Worm (Caenorhabditis elegans) whole organism, late embryonic: ENCODE data around the gene ets-10.

Experiments
- C38D4.7 ChIP-seq: fragments of 200-800 bp; sonication (Bioruptor generic); optimal IDR thresholded peaks from 2 replicates; lab custom pipeline; 2018; ENCODE audit warnings: mild to moderate bottlenecking, missing genetic modification characterization, moderate library complexity, missing compliant biosample characterization
- K09A11.1 ChIP-seq: sonication (generic microtip); optimal IDR thresholded peaks from 2 replicates; lab custom pipeline; 2017; ENCODE audit warnings: antibody characterized with exemption, mild to moderate bottlenecking, missing genetic modification characterization, missing compliant biosample characterization; ENCODE audit not compliant: insufficient read depth
- ama-1 ChIP-seq: fragments of 150-350 bp; optimal IDR thresholded peaks from 2 replicates; lab custom pipeline; 2014
- ceh-14 ChIP-seq: sonication (generic microtip); optimal IDR thresholded peaks from 2 replicates; lab custom pipeline; 2016; ENCODE audit warnings: missing genotype, missing genetic modification characterization, missing compliant biosample characterization
- ceh-18 ChIP-seq: sonication (generic microtip); optimal IDR thresholded peaks from 2 replicates; lab custom pipeline; 2016; ENCODE audit warnings: missing genetic modification characterization, missing compliant biosample characterization
- ceh-22 ChIP-seq: sonication (generic microtip); optimal IDR thresholded peaks from 2 replicates; lab custom pipeline; 2017; ENCODE audit warnings: missing biosample characterization, missing genetic modification characterization
- ceh-31 ChIP-seq: sonication (generic microtip); optimal IDR thresholded peaks from 2 replicates; lab custom pipeline; 2016; ENCODE audit warnings: missing genetic modification characterization, missing compliant biosample characterization
- ceh-34 ChIP-seq: sonication (generic microtip); optimal IDR thresholded peaks from 2 replicates; lab custom pipeline; 2016; ENCODE audit warnings: mild to moderate bottlenecking, missing genetic modification characterization, missing compliant biosample characterization
- ceh-48 ChIP-seq: sonication (generic microtip); optimal IDR thresholded peaks from 2 replicates; lab custom pipeline; 2016; ENCODE audit warnings: missing genetic modification characterization, inconsistent platforms, missing compliant biosample characterization
- ceh-6 ChIP-seq: fragments of 200-800 bp; sonication (Bioruptor generic); optimal IDR thresholded peaks from 2 replicates; lab custom pipeline; 2018; ENCODE audit warnings: mild to moderate bottlenecking, missing genetic modification characterization, missing compliant biosample characterization
- ceh-9 ChIP-seq: sonication (generic microtip); optimal IDR thresholded peaks from 2 replicates; lab custom pipeline; 2016; ENCODE audit warnings: mild to moderate bottlenecking, missing genetic modification characterization, inconsistent platforms, missing compliant biosample characterization
- dmd-4 ChIP-seq: sonication (generic microtip); optimal IDR thresholded peaks from 2 replicates; lab custom pipeline; 2016; ENCODE audit warnings: borderline replicate concordance, missing genetic modification characterization, missing compliant biosample characterization
- elt-4 ChIP-seq: sonication (generic microtip); optimal IDR thresholded peaks from 2 replicates; lab custom pipeline; 2016; ENCODE audit warnings: missing genetic modification characterization, missing compliant biosample characterization
- ets-4 ChIP-seq: sonication (generic microtip); optimal IDR thresholded peaks from 2 replicates; lab custom pipeline; 2016; ENCODE audit warnings: missing genetic modification characterization, missing compliant biosample characterization
- eyg-1 ChIP-seq: sonication (generic microtip); optimal IDR thresholded peaks from 2 replicates; lab custom pipeline; 2016; ENCODE audit warnings: missing genotype, missing genetic modification characterization, missing compliant biosample characterization
- fax-1 ChIP-seq: sonication (generic microtip); optimal IDR thresholded peaks from 2 replicates; lab custom pipeline; 2016; ENCODE audit warnings: missing genotype, missing genetic modification characterization, missing compliant biosample characterization
- fkh-6 ChIP-seq: sonication (generic microtip); optimal IDR thresholded peaks from 2 replicates; lab custom pipeline; 2016; ENCODE audit warnings: missing genetic modification characterization, missing compliant biosample characterization
- gmeb-2 ChIP-seq: sonication (generic microtip); optimal IDR thresholded peaks from 2 replicates; lab custom pipeline; 2016; ENCODE audit warnings: missing genetic modification characterization, inconsistent platforms, missing compliant biosample characterization
- hlh-30 ChIP-seq: sonication (generic microtip); optimal IDR thresholded peaks from 2 replicates; lab custom pipeline; 2017; ENCODE audit warnings: antibody characterized with exemption, missing genetic modification characterization, missing compliant biosample characterization; ENCODE audit not compliant: insufficient read depth
- hlh-6 ChIP-seq: sonication (generic microtip); optimal IDR thresholded peaks from 2 replicates; lab custom pipeline; 2016; ENCODE audit warnings: missing genotype, missing genetic modification characterization, missing compliant biosample characterization
- hlh-8 ChIP-seq: sonication (generic microtip); optimal IDR thresholded peaks from 2 replicates; lab custom pipeline; 2016; ENCODE audit warnings: missing genotype, missing genetic modification characterization, missing compliant biosample characterization
- lim-6 ChIP-seq: sonication (generic microtip); optimal IDR thresholded peaks from 2 replicates; lab custom pipeline; 2016; ENCODE audit warnings: missing genetic modification characterization, missing compliant biosample characterization
- lin-11 ChIP-seq: fragments of 200-800 bp; sonication (Bioruptor generic); optimal IDR thresholded peaks from 2 replicates; lab custom pipeline; 2018; ENCODE audit warnings: mild to moderate bottlenecking, missing genetic modification characterization, missing compliant biosample characterization
- nfya-1 ChIP-seq: sonication (generic microtip); optimal IDR thresholded peaks from 2 replicates; lab custom pipeline; 2017; ENCODE audit warnings: missing genetic modification characterization, mild to moderate bottlenecking, missing compliant biosample characterization, antibody characterized with exemption, moderate library complexity
- npax-4 ChIP-seq: sonication (generic microtip); optimal IDR thresholded peaks from 2 replicates; lab custom pipeline; 2016; ENCODE audit warnings: missing genetic modification characterization, missing compliant biosample characterization
- pag-3 ChIP-seq: sonication (generic microtip); optimal IDR thresholded peaks from 2 replicates; lab custom pipeline; 2016; ENCODE audit warnings: missing compliant biosample characterization, missing genetic modification characterization, borderline replicate concordance
- pat-9 ChIP-seq: fragments of 200-800 bp; sonication (Bioruptor generic); optimal IDR thresholded peaks from 2 replicates; lab custom pipeline; 2018; ENCODE audit warnings: mild to moderate bottlenecking, missing genetic modification characterization, moderate library complexity, missing compliant biosample characterization
- pqm-1 ChIP-seq: sonication (generic microtip); optimal IDR thresholded peaks from 2 replicates; lab custom pipeline; 2016; ENCODE audit warnings: missing genetic modification characterization, missing compliant biosample characterization
- pros-1 ChIP-seq: fragments of 150-350 bp; optimal IDR thresholded peaks from 2 replicates; lab custom pipeline; 2014; ENCODE audit warnings: missing biosample characterization, missing genetic modification reagents, missing genetic modification characterization
- ref-2 ChIP-seq: sonication (generic microtip); optimal IDR thresholded peaks from 2 replicates; lab custom pipeline; 2016; ENCODE audit warnings: missing genetic modification characterization, missing compliant biosample characterization
- sdc-2 ChIP-seq: sonication (generic microtip); optimal IDR thresholded peaks from 2 replicates; lab custom pipeline; 2016; ENCODE audit warnings: missing genotype, missing genetic modification characterization, missing compliant biosample characterization
- sox-2 ChIP-seq: fragments of 200-800 bp; sonication (Bioruptor generic); IDR thresholded peaks from 2 replicates; pipeline ENCODE4 v1.3.6; 2022; ENCODE audit warnings: missing genetic modification reagents, missing genetic modification characterization, missing compliant biosample characterization
- syd-9 ChIP-seq: sonication (generic microtip); optimal IDR thresholded peaks from 2 replicates; lab custom pipeline; 2016; ENCODE audit warnings: mild to moderate bottlenecking, missing genetic modification characterization, moderate library complexity, missing compliant biosample characterization
- ttx-3 ChIP-seq: sonication (generic microtip); optimal IDR thresholded peaks from 2 replicates; lab custom pipeline; 2016; ENCODE audit warnings: missing genetic modification reagents, missing genetic modification characterization, missing compliant biosample characterization
- unc-3 ChIP-seq, 2 experiments: fragments of 200-800 bp in 1 of 2; sonication (Bioruptor generic) in 1 of 2; sonication (generic microtip) in 1 of 2; conservative IDR thresholded peaks in 1 of 2; optimal IDR thresholded peaks in 1 of 2; 2 replicates each; pipeline versions ENCODE4 v1.3.6 to Lab custom; 2016 to 2022; ENCODE audit warnings: missing compliant biosample characterization in 2 of 2, missing genetic modification characterization in 2 of 2, missing genetic modification reagents in 1 of 2
- unc-42 ChIP-seq: sonication (generic microtip); optimal IDR thresholded peaks from 2 replicates; lab custom pipeline; 2016; ENCODE audit warnings: missing genotype, missing genetic modification characterization, missing compliant biosample characterization
- unc-55 ChIP-seq: sonication (generic microtip); optimal IDR thresholded peaks from 2 replicates; lab custom pipeline; 2017; ENCODE audit warnings: missing biosample characterization, missing genetic modification reagents, missing genetic modification characterization
- unc-86 ChIP-seq: sonication (generic microtip); optimal IDR thresholded peaks from 2 replicates; lab custom pipeline; 2016; ENCODE audit warnings: missing genetic modification characterization, missing compliant biosample characterization
- ztf-16 ChIP-seq: sonication (generic microtip); optimal IDR thresholded peaks from 2 replicates; lab custom pipeline; 2017; ENCODE audit warnings: missing genetic modification characterization, missing compliant biosample characterization

ets-10 gene

DNA sequence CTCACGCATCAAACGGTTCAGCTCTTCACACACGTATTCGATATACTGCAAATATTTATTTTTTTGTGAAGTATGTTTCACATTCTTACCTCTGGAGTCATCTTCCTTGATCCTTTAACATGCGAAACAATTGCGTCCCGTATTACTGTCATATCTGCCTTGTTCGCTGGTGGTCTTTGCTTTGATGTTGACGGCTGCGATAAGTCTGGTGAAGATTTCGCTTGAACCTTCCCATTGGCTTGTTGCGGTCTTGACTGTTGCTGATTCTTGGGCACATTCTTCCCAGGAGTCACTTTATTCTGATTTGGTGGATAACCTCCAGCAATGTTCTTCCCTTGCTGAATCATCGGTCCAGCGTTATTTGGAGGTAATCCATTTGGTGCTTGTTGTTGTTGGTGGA is 19.2 kb downstream of the ets-10 start:
- TF ChIP-seq pros-1 (tag; lab: Kevin White, UChicago) (no peak), pqm-1 (tag; lab: Kevin White, UChicago) (no peak), hlh-6 (tag; lab: Kevin White, UChicago) (no peak), K09A11.1 (no peak), fkh-6 (no peak), ref-2 (tag; lab: Kevin White, UChicago) (no peak), ceh-9 (tag; lab: Kevin White, UChicago) (no peak), ceh-6 (GFP tag; lab: Kevin White, UChicago) (no peak), hlh-30 (tag; lab: Kevin White, UChicago) (no peak), ets-4 (tag; lab: Kevin White, UChicago) (no peak), ztf-16 (tag; lab: Kevin White, UChicago) (no peak), pag-3 (tag; lab: Kevin White, UChicago) (no peak)
- TF ChIP-seq, all 69 proteins: peak for 0

DNA sequence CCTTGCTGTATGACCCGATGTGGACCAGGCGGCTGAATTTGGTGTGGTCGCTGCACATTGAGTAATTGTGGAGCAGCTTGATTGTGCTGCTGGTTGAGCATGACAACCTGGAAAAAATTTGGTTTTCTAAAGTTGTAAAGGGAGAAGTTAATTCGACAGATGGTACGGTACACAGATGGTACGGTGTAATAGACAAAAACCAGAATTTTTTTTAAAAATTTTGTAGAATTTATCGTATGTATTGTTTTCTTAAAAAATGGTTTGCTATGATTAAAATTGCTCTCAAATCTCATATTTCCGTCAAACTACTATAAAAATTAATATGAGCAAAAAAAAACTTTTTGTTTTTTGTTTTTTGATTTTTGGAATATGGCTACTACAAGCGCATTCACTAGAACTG is 22.9 kb downstream of the ets-10 start, which contains the start of gene pqn-15:
TSS of gene pqn-15 (minus strand) at position 101 of the 400 bp plus-strand sequence.
- no peak for TF ChIP-seq unc-3 (GFP tag; conservative IDR thresholded peaks at IDR 0.05; lab: Robert Waterston, UW)
- TF ChIP-seq unc-3 (tag; optimal IDR thresholded peaks at IDR 0.05; lab: Kevin White, UChicago), result no peak
- TF ChIP-seq eyg-1, result no peak
- TF ChIP-seq dmd-4 (tag; lab: Kevin White, UChicago), result no peak
- no peak for TF ChIP-seq sox-2 (GFP tag; lab: Robert Waterston, UW)
- TF ChIP-seq unc-42 (tag; lab: Kevin White, UChicago), result no peak
- no peak for TF ChIP-seq hlh-6 (tag; lab: Kevin White, UChicago)
- TF ChIP-seq lim-6 (tag; lab: Kevin White, UChicago), result no peak
- TF ChIP-seq ztf-16 (tag; lab: Kevin White, UChicago), result no peak
- no peak for TF ChIP-seq C38D4.7 (GFP tag; lab: Kevin White, UChicago)

DNA sequence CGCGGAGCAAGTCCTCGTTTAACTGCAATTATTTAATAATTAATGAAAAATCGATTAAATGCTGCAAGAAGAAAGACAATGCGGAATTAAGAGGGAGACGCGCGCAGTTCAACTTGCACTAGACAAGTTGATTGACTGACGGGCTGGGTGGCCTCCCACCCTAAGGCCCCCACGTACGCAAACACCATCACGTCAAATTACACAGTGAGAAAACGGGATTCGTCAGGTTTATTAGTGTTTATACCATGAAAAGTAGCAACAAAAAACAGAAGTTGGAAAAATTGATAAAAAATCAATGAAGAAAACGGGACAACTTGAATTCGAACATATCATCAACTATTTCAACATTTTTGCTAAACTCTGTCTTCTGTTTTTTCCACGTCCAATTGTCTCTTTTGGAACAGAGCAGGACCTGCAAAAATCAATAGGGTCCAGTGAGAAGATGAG is 23.6 kb downstream of the ets-10 start:
- TF ChIP-seq ttx-3 (tag; lab: Kevin White, UChicago) (peak; percentile 24), ceh-48 (tag; lab: Kevin White, UChicago) (peak; percentile 64), unc-3 (GFP tag; conservative IDR thresholded peaks at IDR 0.05; lab: Robert Waterston, UW) (0 out of 2 replicates have a peak, but pooled peaks have one; percentile 27), unc-3 (tag; optimal IDR thresholded peaks at IDR 0.05; lab: Kevin White, UChicago) (no peak), pqm-1 (tag; lab: Kevin White, UChicago) (no peak), fkh-6 (no peak), nfya-1 (peak; percentile 13), hlh-8 (no peak), npax-4 (no peak), ama-1 (lab: Kevin White, UChicago) (no peak), unc-86 (tag; lab: Kevin White, UChicago) (peak; percentile 5), unc-42 (tag; lab: Kevin White, UChicago) (peak; percentile 18), sox-2 (GFP tag; lab: Robert Waterston, UW) (no peak), ceh-31 (tag; lab: Kevin White, UChicago) (peak; percentile 65), ref-2 (tag; lab: Kevin White, UChicago) (peak; percentile 32), fax-1 (tag; lab: Kevin White, UChicago) (no peak), sdc-2 (peak; percentile 47), ets-4 (tag; lab: Kevin White, UChicago) (no peak), ceh-14 (tag; lab: Kevin White, UChicago) (peak; percentile 55), ceh-34 (peak; percentile 26), unc-55 (GFP tag; lab: Kevin White, UChicago) (peak; percentile 84)
- TF ChIP-seq, all 69 proteins: peak for 12

DNA sequence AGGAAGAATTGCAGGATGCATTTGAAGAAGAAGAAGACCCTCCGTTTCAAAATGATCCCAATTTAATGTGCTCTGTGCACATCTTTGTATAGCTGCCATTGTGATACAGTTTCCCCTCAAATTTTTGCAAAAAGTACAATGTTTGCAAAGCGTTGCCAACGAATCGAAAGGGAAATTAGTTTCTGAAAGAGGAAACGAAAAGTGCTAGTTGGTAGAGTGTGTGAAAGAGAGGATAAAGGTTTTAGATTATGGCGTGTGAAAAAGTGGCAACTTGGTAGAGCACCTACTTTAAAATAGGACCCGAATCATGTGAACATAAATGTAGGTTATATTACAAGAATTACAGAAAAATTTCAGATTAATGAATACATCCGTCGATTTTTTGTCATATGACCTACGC is 27.7 kb downstream of the ets-10 start, which contains the start of gene C52B9.8:
TSS of gene C52B9.8 (minus strand) at position 101 of the 400 bp plus-strand sequence.
- TF ChIP-seq dmd-4 (tag; lab: Kevin White, UChicago) (no peak), pat-9 (no peak), ttx-3 (tag; lab: Kevin White, UChicago) (no peak), ceh-18 (tag; lab: Kevin White, UChicago) (no peak), syd-9 (tag; lab: Kevin White, UChicago) (no peak), ceh-31 (tag; lab: Kevin White, UChicago) (no peak), elt-4 (tag; lab: Kevin White, UChicago) (no peak), fax-1 (tag; lab: Kevin White, UChicago) (no peak), ets-4 (tag; lab: Kevin White, UChicago) (no peak), lin-11 (no peak), ceh-48 (tag; lab: Kevin White, UChicago) (no peak), sdc-2 (no peak), ceh-22 (tag; lab: Kevin White, UChicago) (no peak), gmeb-2 (tag; lab: Kevin White, UChicago) (no peak)
